Worm (Caenorhabditis elegans) whole organism, midembryonic: Measurements from ENCODE around the gene tra-1.

Source experiments
- T22C8.4 ChIP-seq: fragments of 200-800 bp; sonication (Bioruptor generic); IDR thresholded peaks from 2 replicates; pipeline ENCODE4 v1.3.6; 2022; ENCODE audit warnings: missing genetic modification characterization, missing compliant biosample characterization
- flt-1 ChIP-seq: fragments of 200-800 bp; sonication (Bioruptor generic); IDR thresholded peaks from 2 replicates; pipeline ENCODE4 v1.3.6; 2022; ENCODE audit warnings: missing genetic modification characterization, missing compliant biosample characterization
- klf-2 ChIP-seq: fragments of 200-800 bp; sonication (Bioruptor generic); conservative IDR thresholded peaks from 2 replicates; pipeline ENCODE4 v1.3.6; 2022; ENCODE audit warnings: missing genetic modification reagents, missing genetic modification characterization, missing compliant biosample characterization
- med-1 ChIP-seq: sonication (generic microtip); optimal IDR thresholded peaks from 2 replicates; lab custom pipeline; 2017; ENCODE audit warnings: missing genetic modification characterization, mild to moderate bottlenecking, missing compliant biosample characterization, antibody characterized with exemption, missing genetic modification reagents; ENCODE audit not compliant: insufficient read depth
- ref-1 ChIP-seq: fragments of 200-800 bp; sonication (Bioruptor generic); conservative IDR thresholded peaks from 2 replicates; pipeline ENCODE4 v1.3.6; 2022; ENCODE audit warnings: missing genetic modification reagents, missing genetic modification characterization, missing compliant biosample characterization
- ztf-23 ChIP-seq: fragments of 200-800 bp; sonication (Bioruptor generic); IDR thresholded peaks from 2 replicates; pipeline ENCODE4 v1.3.6; 2022; ENCODE audit warnings: missing genetic modification reagents, missing genetic modification characterization, missing compliant biosample characterization
- ztf-29 ChIP-seq: fragments of 200-800 bp; sonication (Bioruptor generic); IDR thresholded peaks from 2 replicates; pipeline ENCODE4 v1.3.6; 2022; ENCODE audit warnings: missing genetic modification reagents, missing genetic modification characterization, missing compliant biosample characterization

ce11 chrIII:11241583-11242187 lies 46.7 kb upstream of the tra-1 start:
- no peak for TF ChIP-seq ztf-29 (GFP tag; lab: Robert Waterston, UW)
- TF ChIP-seq ref-1 (GFP tag; lab: Robert Waterston, UW): no peak
- TF ChIP-seq klf-2 (GFP tag; lab: Robert Waterston, UW): no peak
- no peak for TF ChIP-seq T22C8.4 (GFP tag; lab: Robert Waterston, UW)
- no peak for TF ChIP-seq ztf-23 (GFP tag; lab: Robert Waterston, UW)
- no peak for TF ChIP-seq flt-1 (GFP tag; lab: Robert Waterston, UW)
- no peak for TF ChIP-seq med-1
